Worm (Caenorhabditis elegans) whole organism, L2 larva: ENCODE results near the gene F49C12.3.
A peak's percentile ranks its signal among the peaks of the same experiment; 100 is the strongest.

Source experiments
- C34F6.9 ChIP-seq: fragments of 150-350 bp; optimal IDR thresholded peaks from 2 replicates; lab custom pipeline; 2014; ENCODE audit warnings: missing biosample characterization, missing genetic modification characterization
- Y55F3AM.14 ChIP-seq: fragments of 200-800 bp; sonication (Bioruptor generic); optimal IDR thresholded peaks from 2 replicates; lab custom pipeline; 2018; ENCODE audit warnings: mild to moderate bottlenecking, missing genetic modification characterization, missing compliant biosample characterization
- aly-2 ChIP-seq: fragments of 150-350 bp; optimal IDR thresholded peaks from 2 replicates; lab custom pipeline; 2014; ENCODE audit warnings: missing biosample characterization, missing genetic modification characterization
- ceh-16 ChIP-seq: fragments of 150-350 bp; optimal IDR thresholded peaks from 2 replicates; lab custom pipeline; 2014; ENCODE audit warnings: missing biosample characterization, missing genetic modification characterization
- elt-1 ChIP-seq: fragments of 150-350 bp; optimal IDR thresholded peaks from 2 replicates; lab custom pipeline; 2014; ENCODE audit warnings: missing biosample characterization, missing genetic modification characterization
- fos-1 ChIP-seq: fragments of 150-350 bp; optimal IDR thresholded peaks from 2 replicates; lab custom pipeline; 2014; ENCODE audit warnings: missing biosample characterization, missing genetic modification characterization
- lin-39 ChIP-seq: fragments of 150-350 bp; optimal IDR thresholded peaks from 2 replicates; lab custom pipeline; 2014; ENCODE audit warnings: missing biosample characterization, missing genetic modification reagents, missing genetic modification characterization
- lsy-2 ChIP-seq, 2 experiments: fragments of 150-350 bp in 1 of 2; sonication (generic microtip) in 1 of 2; optimal IDR thresholded peaks; 2 replicates each; lab custom pipeline; 2014 to 2017; ENCODE audit warnings: missing biosample characterization in 2 of 2, missing genetic modification characterization in 2 of 2
- mdl-1 ChIP-seq, 2 experiments: fragments of 150-350 bp in 1 of 2; sonication (generic microtip) in 1 of 2; optimal IDR thresholded peaks; 2 replicates each; lab custom pipeline; 2017; ENCODE audit warnings: missing biosample characterization in 2 of 2, missing genetic modification characterization in 2 of 2
- nhr-237 ChIP-seq: fragments of 150-350 bp; optimal IDR thresholded peaks from 2 replicates; lab custom pipeline; 2014; ENCODE audit warnings: missing biosample characterization, missing genetic modification characterization
- nhr-6 ChIP-seq: fragments of 150-350 bp; optimal IDR thresholded peaks from 2 replicates; lab custom pipeline; 2014; ENCODE audit warnings: missing biosample characterization, missing genetic modification characterization
- sem-4 ChIP-seq: fragments of 150-350 bp; optimal IDR thresholded peaks from 2 replicates; lab custom pipeline; 2014; ENCODE audit warnings: missing biosample characterization, missing genetic modification reagents, missing genetic modification characterization
- skn-1 ChIP-seq: sonication (generic microtip); optimal IDR thresholded peaks from 2 replicates; lab custom pipeline; 2017; ENCODE audit warnings: missing biosample characterization, missing genetic modification characterization

The F49C12.3 gene

ce11 chrIV:9341591-9341990 lies 41.4 kb downstream of the F49C12.3 start, which contains the start of gene vps-26 (continued):
- TF ChIP-seq elt-1 (no peak), Y55F3AM.14 (GFP tag; lab: Kevin White, UChicago) (no peak), nhr-237 (tag; lab: Kevin White, UChicago) (no peak), ceh-16 (no peak), nhr-6 (tag; lab: Kevin White, UChicago) (no peak), sem-4 (no peak), lsy-2 (tag; optimal IDR thresholded peaks at IDR 0.05; lab: Kevin White, UChicago) (peak in 1 of 2 experiments; percentile 49)

DNA sequence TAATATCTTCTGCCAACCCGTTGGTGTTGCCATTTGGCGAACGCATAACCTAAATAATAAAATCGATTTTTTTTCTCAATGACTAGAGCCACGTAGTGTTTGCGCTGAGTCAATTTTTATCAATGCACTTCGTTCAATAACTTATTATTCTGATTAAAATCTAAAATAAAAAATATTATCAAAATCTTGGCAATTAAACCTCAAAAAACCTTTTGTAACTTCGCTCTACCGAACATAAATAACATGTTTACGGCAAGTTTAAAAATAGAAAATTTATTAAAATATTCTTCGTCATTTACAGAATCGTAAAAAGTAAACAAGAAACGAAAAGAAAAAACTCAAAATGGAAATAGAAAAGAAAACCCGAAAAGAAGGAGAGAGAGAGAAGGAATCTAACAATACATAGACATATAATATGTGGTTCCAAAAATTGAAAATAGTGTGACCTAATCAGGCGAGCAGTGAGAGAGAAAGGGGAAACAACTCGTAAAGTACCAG lies 42.9 kb downstream of the F49C12.3 start, which contains the start of gene pigc-1:
Gene pigc-1, minus strand, starts transcription at position 51 of the 498 bp plus-strand sequence.
- TF ChIP-seq mdl-1 (tag; optimal IDR thresholded peaks at IDR 0.05; lab: Kevin White, UChicago) (no peak), fos-1 (tag; lab: Kevin White, UChicago) (peak; percentile 20), lin-39 (tag; lab: Kevin White, UChicago) (no peak), skn-1 (tag; lab: Kevin White, UChicago) (no peak), C34F6.9 (tag; lab: Kevin White, UChicago) (peak; percentile 44), aly-2 (tag; lab: Kevin White, UChicago) (no peak)
- TF ChIP-seq, all 48 proteins: peak for 2
